Worm (Caenorhabditis elegans) whole organism, late embryonic: Measurements from ENCODE around the gene col-179.

Experiments
- Y22D7AL.16 ChIP-seq: sonication (generic microtip); optimal IDR thresholded peaks from 2 replicates; lab custom pipeline; 2016; ENCODE audit warnings: missing genetic modification characterization, missing compliant biosample characterization
- ttx-3 ChIP-seq: sonication (generic microtip); optimal IDR thresholded peaks from 2 replicates; lab custom pipeline; 2016; ENCODE audit warnings: missing genetic modification reagents, missing genetic modification characterization, missing compliant biosample characterization

- no peak for TF ChIP-seq Y22D7AL.16 (tag; lab: Kevin White, UChicago)
- no peak for TF ChIP-seq ttx-3 (tag; lab: Kevin White, UChicago)
Measured at ce11 chrX:11243604-11244003, 42.3 kb downstream of the col-179 start.
